Worm (Caenorhabditis elegans) whole organism, L3 larva: ENCODE results near the gene F59B1.6.

Source experiments
- ZK546.5 ChIP-seq: sonication (generic microtip); optimal IDR thresholded peaks from 2 replicates; lab custom pipeline; 2017; ENCODE audit warnings: missing biosample characterization, missing genetic modification characterization
- ceh-16 ChIP-seq: sonication (generic microtip); optimal IDR thresholded peaks from 2 replicates; lab custom pipeline; 2017; ENCODE audit warnings: missing biosample characterization, missing genetic modification characterization
- lin-39 ChIP-seq: fragments of 150-350 bp; optimal IDR thresholded peaks from 2 replicates; lab custom pipeline; 2018; ENCODE audit warnings: missing biosample characterization, missing genetic modification reagents, missing genetic modification characterization
- mdl-1 ChIP-seq: fragments of 150-350 bp; optimal IDR thresholded peaks from 2 replicates; lab custom pipeline; 2014; ENCODE audit warnings: missing biosample characterization, missing genetic modification characterization
- nfya-1 ChIP-seq: sonication (generic microtip); optimal IDR thresholded peaks from 2 replicates; lab custom pipeline; 2017; ENCODE audit warnings: missing genetic modification characterization, mild to moderate bottlenecking, missing compliant biosample characterization, antibody characterized with exemption, moderate library complexity; ENCODE audit not compliant: insufficient read depth
- nhr-12 ChIP-seq: fragments of 150-350 bp; optimal IDR thresholded peaks from 2 replicates; lab custom pipeline; 2014; ENCODE audit warnings: missing biosample characterization, missing genetic modification characterization
- nhr-23 ChIP-seq: fragments of 150-350 bp; optimal IDR thresholded peaks from 2 replicates; lab custom pipeline; 2014; ENCODE audit warnings: missing biosample characterization, missing genetic modification reagents, missing genetic modification characterization
- pqm-1 ChIP-seq: fragments of 150-350 bp; optimal IDR thresholded peaks from 2 replicates; lab custom pipeline; 2017; ENCODE audit warnings: missing biosample characterization, missing genetic modification characterization, inconsistent platforms
- snpc-4 ChIP-seq: fragments of 150-350 bp; optimal IDR thresholded peaks from 2 replicates; lab custom pipeline; 2014; ENCODE audit warnings: missing biosample characterization, missing genetic modification characterization
- ztf-4 ChIP-seq: fragments of 150-350 bp; optimal IDR thresholded peaks from 2 replicates; lab custom pipeline; 2014; ENCODE audit warnings: missing biosample characterization, missing genetic modification characterization

ce11 chrV:3614397-3614796, 17.1 kb downstream of the F59B1.6 start, which contains the start of gene T22F3.11:
- no peak for TF ChIP-seq snpc-4 (tag; lab: Kevin White, UChicago)
- no peak for TF ChIP-seq nhr-23 (tag; lab: Kevin White, UChicago)
- no peak for TF ChIP-seq ztf-4
- TF ChIP-seq nfya-1 (tag; lab: Kevin White, UChicago) = no peak
- no peak for TF ChIP-seq ceh-16 (tag; lab: Kevin White, UChicago)
- TF ChIP-seq mdl-1 = no peak
- TF ChIP-seq lin-39 (tag; lab: Kevin White, UChicago) = no peak
- no peak for TF ChIP-seq nhr-12 (tag; lab: Kevin White, UChicago)
- TF ChIP-seq pqm-1 (tag; lab: Kevin White, UChicago) = no peak
- TF ChIP-seq ZK546.5 (tag; lab: Kevin White, UChicago) = no peak
